Worm (Caenorhabditis elegans): ENCODE data around the gene mua-3.

DNA sequence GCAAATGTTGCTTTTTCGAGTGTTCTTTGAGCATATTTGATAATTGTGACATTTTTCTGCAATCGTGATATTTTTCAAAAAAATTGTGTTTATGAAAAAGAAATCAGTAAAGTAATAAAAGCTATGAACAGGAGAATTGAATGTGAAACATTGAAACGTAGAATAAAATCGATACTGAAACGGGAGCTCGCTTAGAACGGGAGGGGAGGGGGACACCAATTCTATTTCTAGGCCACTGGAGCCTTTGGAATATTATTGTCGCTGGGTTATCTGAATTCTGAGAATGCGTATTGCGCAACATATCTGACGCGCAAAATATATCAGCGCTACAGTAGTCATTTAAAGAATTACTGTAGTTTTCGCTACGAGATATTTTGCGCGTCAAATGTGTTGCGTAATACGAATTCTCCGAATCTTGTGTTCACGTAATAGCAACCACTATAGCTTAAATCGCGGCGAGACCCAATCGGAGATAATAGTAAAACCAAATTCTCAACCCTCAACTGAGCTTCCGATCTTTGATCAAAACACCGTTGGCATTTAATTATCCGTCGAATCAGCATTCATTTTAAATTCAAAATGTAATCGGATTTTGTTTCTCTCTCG is 51.5 kb downstream of the mua-3 start, which contains the start of the genes blos-1 and best-18:
- TF ChIP-seq ceh-19 (GFP tag; optimal IDR thresholded peaks at IDR 0.05) (no peak), ceh-22 (tag; optimal IDR thresholded peaks at IDR 0.05) (no peak), hlh-30 (tag; optimal IDR thresholded peaks at IDR 0.05; ENCODE audit: insufficient read depth) (no peak), lim-6 (tag; optimal IDR thresholded peaks at IDR 0.05) (no peak), syd-9 (tag; optimal IDR thresholded peaks at IDR 0.05) (no peak), elt-2 (tag; optimal IDR thresholded peaks at IDR 0.05) (no peak), ceh-18 (tag; optimal IDR thresholded peaks at IDR 0.05) (no peak), ama-1 (optimal IDR thresholded peaks at IDR 0.05) (no peak)
